Worm (Caenorhabditis elegans): ENCODE data around the gene hum-4.

ce11 chrX:11480990-11481824 is 47.8 kb upstream of the hum-4 start:
- TF ChIP-seq rnt-1 (tag; optimal IDR thresholded peaks at IDR 0.05) (no peak), zip-5 (tag; optimal IDR thresholded peaks at IDR 0.05) (no peak), unc-86 (tag; optimal IDR thresholded peaks at IDR 0.05) (no peak), pag-3 (tag; optimal IDR thresholded peaks at IDR 0.05; ENCODE audit: borderline replicate concordance) (no peak), mec-3 (tag; optimal IDR thresholded peaks at IDR 0.05; ENCODE audit: borderline replicate concordance) (no peak), fkh-10 (GFP tag; optimal IDR thresholded peaks at IDR 0.05) (no peak), ceh-14 (tag; optimal IDR thresholded peaks at IDR 0.05) (no peak), elt-2 (tag; optimal IDR thresholded peaks at IDR 0.05) (no peak), pha-4 (tag; optimal IDR thresholded peaks at IDR 0.05) (no peak), ama-1 (optimal IDR thresholded peaks at IDR 0.05) (no peak), pat-9 (tag; optimal IDR thresholded peaks at IDR 0.05) (no peak), Y22D7AL.16 (tag; optimal IDR thresholded peaks at IDR 0.05) (no peak), sox-2 (GFP tag; IDR thresholded peaks at IDR 0.05) (no peak), dve-1 (tag; optimal IDR thresholded peaks at IDR 0.05) (no peak)

All from whole organism, late embryonic.